Worm (Caenorhabditis elegans): Measurements from ENCODE around the gene C28H8.8.

ce11 chrIII:5915926-5916325 is 27.4 kb upstream of the C28H8.8 start:
- no peak for TF ChIP-seq lsy-2 (tag; optimal IDR thresholded peaks at IDR 0.05)
- no peak for TF ChIP-seq daf-8 (GFP tag; IDR thresholded peaks at IDR 0.05)
- TF ChIP-seq nhr-237 (tag; optimal IDR thresholded peaks at IDR 0.05): no peak
- no peak for TF ChIP-seq egl-27 (tag; optimal IDR thresholded peaks at IDR 0.05)
- no peak for TF ChIP-seq ztf-11 (tag; optimal IDR thresholded peaks at IDR 0.05)
- TF ChIP-seq ceh-20 (GFP tag; IDR thresholded peaks at IDR 0.05): no peak
- TF ChIP-seq zip-11 (GFP tag; IDR thresholded peaks at IDR 0.05): no peak
- no peak for TF ChIP-seq fos-1 (tag; optimal IDR thresholded peaks at IDR 0.05)
- TF ChIP-seq lin-29 (GFP tag; IDR thresholded peaks at IDR 0.05): no peak
- TF ChIP-seq R02D3.7 (tag; optimal IDR thresholded peaks at IDR 0.05): no peak
- TF ChIP-seq nhr-28 (tag; optimal IDR thresholded peaks at IDR 0.05): peak; percentile 67
